Fruit fly (Drosophila melanogaster) whole organism, pupa: ENCODE measurements around the gene Gr93d.

Source experiments
- CG10348 ChIP-seq: fragments of 200-800 bp; sonication (Bioruptor generic); IDR thresholded peaks from 2 replicates; pipeline ENCODE4 v1.3.6; 2022; ENCODE audit warnings: missing biosample characterization, missing genetic modification characterization
- CG12605 ChIP-seq: fragments of 200-800 bp; sonication (Bioruptor generic); IDR thresholded peaks from 2 replicates; pipeline ENCODE4 v1.3.6; 2022; ENCODE audit warnings: missing biosample characterization, missing genetic modification characterization
- CG13204 ChIP-seq: fragments of 200-800 bp; sonication (Bioruptor generic); optimal IDR thresholded peaks from 2 replicates; lab custom pipeline; 2018; ENCODE audit warnings: missing biosample characterization, mild to moderate bottlenecking, missing genetic modification characterization, moderate library complexity
- CG14655 ChIP-seq: fragments of 200-800 bp; sonication (Bioruptor generic); optimal IDR thresholded peaks from 3 replicates; lab custom pipeline; 2017; ENCODE audit warnings: mild to moderate bottlenecking, missing biosample characterization, missing genetic modification reagents, missing genetic modification characterization
- CG15710 ChIP-seq: fragments of 200-800 bp; sonication (Bioruptor generic); optimal IDR thresholded peaks from 2 replicates; lab custom pipeline; 2018; ENCODE audit warnings: missing biosample characterization, mild to moderate bottlenecking, missing genetic modification characterization, moderate library complexity
- CG17806 ChIP-seq: fragments of 200-800 bp; sonication (Bioruptor generic); optimal IDR thresholded peaks from 2 replicates; lab custom pipeline; 2018; ENCODE audit warnings: missing biosample characterization, mild to moderate bottlenecking, missing genetic modification characterization, moderate library complexity
- CG32121 ChIP-seq: fragments of 200-800 bp; sonication (Bioruptor generic); IDR thresholded peaks from 2 replicates; pipeline ENCODE4 v1.3.6; 2022; ENCODE audit warnings: missing biosample characterization, missing genetic modification characterization
- CG34367 ChIP-seq: fragments of 200-800 bp; sonication (Bioruptor generic); optimal IDR thresholded peaks from 2 replicates; lab custom pipeline; 2018; ENCODE audit warnings: missing biosample characterization, mild to moderate bottlenecking, missing genetic modification characterization
- CG4496 ChIP-seq: fragments of 200-800 bp; sonication (Bioruptor generic); IDR thresholded peaks from 3 replicates; pipeline ENCODE4 v1.3.6; 2022; ENCODE audit warnings: missing biosample characterization, missing genetic modification characterization
- CG8159 ChIP-seq: fragments of 200-800 bp; sonication (Bioruptor generic); optimal IDR thresholded peaks from 3 replicates; lab custom pipeline; 2018; ENCODE audit warnings: missing biosample characterization, mild to moderate bottlenecking, missing genetic modification characterization, moderate library complexity
- CG8301 ChIP-seq: fragments of 200-800 bp; sonication (Bioruptor generic); optimal IDR thresholded peaks from 2 replicates; lab custom pipeline; 2018; ENCODE audit warnings: missing biosample characterization, mild to moderate bottlenecking, missing genetic modification characterization
- CG9948 ChIP-seq: fragments of 200-800 bp; sonication (Bioruptor generic); optimal IDR thresholded peaks from 2 replicates; lab custom pipeline; 2018; ENCODE audit warnings: missing biosample characterization, mild to moderate bottlenecking, missing genetic modification characterization, moderate library complexity
- D1 ChIP-seq: fragments of 200-800 bp; sonication (Bioruptor generic); optimal IDR thresholded peaks from 2 replicates; lab custom pipeline; 2018; ENCODE audit warnings: missing biosample characterization, mild to moderate bottlenecking, missing genetic modification characterization, moderate library complexity
- EcR ChIP-seq: fragments of 200-800 bp; sonication (Bioruptor generic); optimal IDR thresholded peaks from 3 replicates; lab custom pipeline; 2019; ENCODE audit warnings: missing biosample characterization, missing genetic modification characterization, mild to moderate bottlenecking, moderate library complexity, missing genetic modification reagents
- Ets98B ChIP-seq: fragments of 200-800 bp; sonication (Bioruptor generic); IDR thresholded peaks from 2 replicates; pipeline ENCODE4 v1.3.6; 2022; ENCODE audit warnings: missing biosample characterization, missing genetic modification characterization
- Pif1A ChIP-seq: fragments of 200-800 bp; sonication (Bioruptor generic); optimal IDR thresholded peaks from 3 replicates; lab custom pipeline; 2016; ENCODE audit warnings: missing biosample characterization, missing genetic modification characterization
- Pif1B ChIP-seq: fragments of 200-800 bp; sonication (Bioruptor generic); optimal IDR thresholded peaks from 3 replicates; lab custom pipeline; 2016; ENCODE audit warnings: missing biosample characterization, missing genetic modification characterization
- Snoo ChIP-seq: fragments of 200-800 bp; sonication (Bioruptor generic); optimal IDR thresholded peaks from 3 replicates; lab custom pipeline; 2017; ENCODE audit warnings: missing biosample characterization, mild to moderate bottlenecking, missing genetic modification characterization, inconsistent platforms
- fd96Ca ChIP-seq: fragments of 200-800 bp; sonication (Bioruptor generic); IDR thresholded peaks from 3 replicates; pipeline ENCODE4 v1.3.6; 2022; ENCODE audit warnings: missing biosample characterization, missing genetic modification characterization
- gl ChIP-seq: fragments of 200-800 bp; sonication (Bioruptor generic); optimal IDR thresholded peaks from 2 replicates; lab custom pipeline; 2018; ENCODE audit warnings: missing biosample characterization, mild to moderate bottlenecking, missing genetic modification characterization
- rn ChIP-seq: fragments of 200-800 bp; sonication (Bioruptor generic); IDR thresholded peaks from 2 replicates; pipeline ENCODE4 v1.3.6; 2022; ENCODE audit warnings: missing biosample characterization, missing genetic modification characterization

Gr93d gene

DNA sequence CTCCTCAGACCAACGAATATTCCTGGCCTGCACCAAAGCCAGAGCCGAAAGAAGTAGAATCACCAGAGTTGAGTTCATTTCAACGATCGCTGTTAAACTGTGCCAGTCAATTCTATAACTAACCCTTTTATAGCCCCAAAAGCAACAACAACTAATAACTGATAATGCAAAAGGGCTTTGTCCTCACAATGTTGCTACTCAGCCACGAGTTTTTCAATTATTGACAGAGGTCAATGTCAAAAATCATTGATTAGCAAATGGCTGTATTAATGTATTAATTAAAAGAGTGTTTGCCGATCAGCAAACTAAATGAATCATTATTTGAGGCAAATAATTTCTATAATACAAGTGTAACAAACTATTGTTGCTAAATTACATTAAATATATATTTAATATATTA is 37.9 kb upstream of the Gr93d start, which contains the start of gene fit:
fit (minus strand) TSS at position 101 of the 400 bp plus-strand sequence.
- no peak for TF ChIP-seq Pif1A (GFP tag; lab: Kevin White, UChicago)
- TF ChIP-seq Pif1B: no peak
- TF ChIP-seq fd96Ca (GFP tag; lab: Robert Waterston, UW): no peak
- TF ChIP-seq rn (GFP tag; lab: Robert Waterston, UW): no peak
- TF ChIP-seq EcR (GFP tag; lab: Kevin White, UChicago): no peak
- no peak for TF ChIP-seq CG10348 (GFP tag; lab: Robert Waterston, UW)
- no peak for TF ChIP-seq CG12605
- TF ChIP-seq CG13204 (GFP tag; lab: Kevin White, UChicago): no peak
- no peak for TF ChIP-seq CG8301
- no peak for TF ChIP-seq CG32121 (GFP tag; lab: Robert Waterston, UW)
- TF ChIP-seq CG9948 (tag; lab: Kevin White, UChicago): no peak
- no peak for TF ChIP-seq CG8159 (tag; lab: Kevin White, UChicago)
- TF ChIP-seq Ets98B: no peak
- TF ChIP-seq CG17806: no peak
- TF ChIP-seq, all 21 proteins: peak for 0

DNA sequence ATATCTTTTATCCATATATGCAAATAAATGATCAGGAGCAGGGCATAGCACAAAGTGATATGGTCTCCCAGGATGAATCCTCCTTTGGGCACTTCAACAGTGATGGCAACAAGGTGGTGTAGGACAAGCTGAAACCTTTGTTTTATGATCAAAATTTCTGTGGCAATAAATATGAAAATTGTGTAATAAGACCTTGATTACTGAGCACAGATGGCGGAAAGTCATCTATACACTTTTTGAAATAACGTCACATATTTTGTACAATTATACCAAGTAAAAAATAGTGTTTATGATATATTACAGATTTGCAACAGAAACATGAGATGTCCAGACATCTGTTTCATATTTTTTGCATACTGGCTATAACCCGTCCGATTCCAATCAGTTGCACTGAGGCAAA is 34.1 kb upstream of the Gr93d start, which contains the start of gene CG31465:
CG31465 (plus strand) TSS at position 301 of the 400 bp plus-strand sequence.
- TF ChIP-seq CG32121 (GFP tag; lab: Robert Waterston, UW) (no peak), Snoo (tag; lab: Kevin White, UChicago) (no peak), CG4496 (no peak), rn (GFP tag; lab: Robert Waterston, UW) (no peak), Pif1B (no peak), EcR (GFP tag; lab: Kevin White, UChicago) (no peak), D1 (tag; lab: Kevin White, UChicago) (no peak), Ets98B (no peak), gl (tag; lab: Kevin White, UChicago) (no peak), CG15710 (tag; lab: Kevin White, UChicago) (no peak), CG17806 (no peak), CG12605 (no peak), Pif1A (GFP tag; lab: Kevin White, UChicago) (no peak), CG13204 (GFP tag; lab: Kevin White, UChicago) (no peak)
- TF ChIP-seq, all 21 proteins: peak for 0

- no peak for TF ChIP-seq CG34367 (tag; lab: Kevin White, UChicago)
- no peak for TF ChIP-seq CG12605
- no peak for TF ChIP-seq CG32121 (GFP tag; lab: Robert Waterston, UW)
- no peak for TF ChIP-seq EcR (GFP tag; lab: Kevin White, UChicago)
- TF ChIP-seq rn (GFP tag; lab: Robert Waterston, UW): no peak
- no peak for TF ChIP-seq CG15710 (tag; lab: Kevin White, UChicago)
- TF ChIP-seq CG13204 (GFP tag; lab: Kevin White, UChicago): no peak
- no peak for TF ChIP-seq D1 (tag; lab: Kevin White, UChicago)
- TF ChIP-seq, all 21 proteins: peak for 0
These were observed 32.0 kb upstream of the Gr93d start, which contains the start of gene CG34148 for dm6 chr3R:21878473-21878872. Gene CG34148 (minus strand): TSS chr3R:21878686.

- no peak for TF ChIP-seq CG8301
- TF ChIP-seq D1 (tag; lab: Kevin White, UChicago): no peak
- TF ChIP-seq CG8159 (tag; lab: Kevin White, UChicago): no peak
- TF ChIP-seq rn (GFP tag; lab: Robert Waterston, UW): no peak
- TF ChIP-seq CG9948 (tag; lab: Kevin White, UChicago): no peak
- TF ChIP-seq CG32121 (GFP tag; lab: Robert Waterston, UW): no peak
- no peak for TF ChIP-seq CG13204 (GFP tag; lab: Kevin White, UChicago)
- no peak for TF ChIP-seq Pif1A (GFP tag; lab: Kevin White, UChicago)
- no peak for TF ChIP-seq Pif1B
- TF ChIP-seq CG4496: no peak
- TF ChIP-seq EcR (GFP tag; lab: Kevin White, UChicago): no peak
- TF ChIP-seq Ets98B: no peak
- TF ChIP-seq CG15710 (tag; lab: Kevin White, UChicago): no peak
- TF ChIP-seq CG10348 (GFP tag; lab: Robert Waterston, UW): no peak
These were observed 31.2 kb upstream of the Gr93d start, which contains the start of gene P5CDh2 for dm6 chr3R:21877636-21878035. Gene P5CDh2 (plus strand): TSS chr3R:21877936.

DNA sequence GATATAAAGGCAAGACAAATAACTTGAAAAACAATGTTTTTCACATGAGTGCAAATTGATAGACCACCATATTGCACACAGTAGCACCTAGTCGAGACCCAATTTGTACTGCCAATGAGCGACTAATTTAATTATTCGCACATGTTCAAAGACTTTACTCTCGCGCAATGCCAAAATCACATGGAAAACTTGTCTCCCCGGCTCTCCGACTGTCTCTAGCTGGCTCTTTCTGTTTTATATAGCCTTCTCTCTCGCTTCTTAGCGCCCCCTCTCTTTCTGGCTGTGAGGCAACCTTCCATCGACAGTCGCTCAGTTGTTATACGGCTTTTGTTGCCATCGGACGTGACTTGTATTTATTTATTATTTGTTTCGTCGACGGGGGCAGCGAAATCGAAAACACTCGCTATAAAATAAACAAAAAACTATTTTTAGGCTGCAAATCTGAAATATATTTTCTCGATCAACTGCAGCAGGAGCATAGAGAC is 28.6 kb upstream of the Gr93d start, which contains the start of gene CG6656:
CG6656 (plus strand) TSS at position 312 of the 485 bp plus-strand sequence.
- TF ChIP-seq Snoo (tag; lab: Kevin White, UChicago) (peak; percentile 47), CG13204 (GFP tag; lab: Kevin White, UChicago) (peak; percentile 26), gl (tag; lab: Kevin White, UChicago) (no peak), Ets98B (peak; percentile 81; the same call in 1 of the 2 replicates), Pif1B (no peak), CG32121 (GFP tag; lab: Robert Waterston, UW) (peak; percentile 67), rn (GFP tag; lab: Robert Waterston, UW) (no peak), CG8159 (tag; lab: Kevin White, UChicago) (peak; percentile 28), D1 (tag; lab: Kevin White, UChicago) (no peak), CG10348 (GFP tag; lab: Robert Waterston, UW) (no peak), CG17806 (no peak), CG15710 (tag; lab: Kevin White, UChicago) (peak; percentile 11), CG8301 (no peak), CG34367 (tag; lab: Kevin White, UChicago) (no peak), CG9948 (tag; lab: Kevin White, UChicago) (no peak), Pif1A (GFP tag; lab: Kevin White, UChicago) (peak; percentile 29), CG12605 (peak; percentile 74; the same call in 1 of the 2 replicates), CG4496 (peak; percentile 61; the same call in 2 of the 3 replicates), CG14655 (no peak), fd96Ca (GFP tag; lab: Robert Waterston, UW) (peak; percentile 45; the same call in 1 of the 3 replicates), EcR (GFP tag; lab: Kevin White, UChicago) (peak; percentile 86)
